Worm (Caenorhabditis elegans): ENCODE data around the gene nhr-91.
A peak's percentile ranks its signal among the peaks of the same experiment; 100 is the strongest.

Gene nhr-91

ce11 chrX:15339807-15340596, 30.8 kb downstream of the nhr-91 start, which contains the start of gene Y15E3A.5 (continued):
- peak in 1 of 2 experiments; percentile 16 for TF ChIP-seq let-607 (tag; optimal IDR thresholded peaks at IDR 0.05)
- TF ChIP-seq tbp1 (GFP tag; optimal IDR thresholded peaks at IDR 0.05), result peak; percentile 26
- TF ChIP-seq let-526 (GFP tag; IDR thresholded peaks at IDR 0.05), result no peak

ce11 chrX:15340743-15341142, 31.6 kb downstream of the nhr-91 start:
- no peak for TF ChIP-seq F33H1.4 (GFP tag; IDR thresholded peaks at IDR 0.05)
- no peak for TF ChIP-seq F57C9.4 (tag; optimal IDR thresholded peaks at IDR 0.05)
- TF ChIP-seq nhr-120 (GFP tag; IDR thresholded peaks at IDR 0.05), result no peak
- TF ChIP-seq mcd-1 (GFP tag; IDR thresholded peaks at IDR 0.05), result peak; percentile 28; the same call in 1 of the 2 replicates
- no peak for TF ChIP-seq cebp-1 (GFP tag; IDR thresholded peaks at IDR 0.05)
- peak; percentile 40 for TF ChIP-seq cebp-1 (tag; optimal IDR thresholded peaks at IDR 0.05)
- TF ChIP-seq zfh-2 (GFP tag; conservative IDR thresholded peaks at IDR 0.05), result peak; percentile 98
- no peak; the same call in 1 of the 2 replicates for TF ChIP-seq let-526 (GFP tag; IDR thresholded peaks at IDR 0.05)
- TF ChIP-seq dox-1 (GFP tag; IDR thresholded peaks at IDR 0.05), result 0 out of 2 replicates have a peak, but pooled peaks have one; percentile 28
- TF ChIP-seq lag-1 (GFP tag; IDR thresholded peaks at IDR 0.05), result no peak
- no peak for TF ChIP-seq ccch-3 (GFP tag; optimal IDR thresholded peaks at IDR 0.05)
- TF ChIP-seq ZK185.1 (tag; optimal IDR thresholded peaks at IDR 0.05; ENCODE audit: poor library complexity, severe bottlenecking), result no peak
- TF ChIP-seq F55B11.4 (tag; optimal IDR thresholded peaks at IDR 0.05; ENCODE audit: borderline replicate concordance, insufficient read depth), result no peak
- TF ChIP-seq nfya-2 (GFP tag; IDR thresholded peaks at IDR 0.05), result no peak
- 0 out of 2 replicates have a peak, but pooled peaks have one; percentile 44 for TF ChIP-seq K11D2.4 (GFP tag; IDR thresholded peaks at IDR 0.05)
- TF ChIP-seq pbrm-1 (GFP tag; IDR thresholded peaks at IDR 0.05), result no peak
- 0 out of 2 replicates have a peak, but pooled peaks have one; percentile 5 for TF ChIP-seq hmg-1.2 (GFP tag; IDR thresholded peaks at IDR 0.05)
- no peak for TF ChIP-seq nhr-179 (tag; optimal IDR thresholded peaks at IDR 0.05)
- peak; percentile 48 for TF ChIP-seq ama-1 (optimal IDR thresholded peaks at IDR 0.05)
- TF ChIP-seq ama-1 (GFP tag; optimal IDR thresholded peaks at IDR 0.05), result no peak
- TF ChIP-seq pha-4 (tag; optimal IDR thresholded peaks at IDR 0.05), result no peak
- TF ChIP-seq madf-8 (GFP tag; conservative IDR thresholded peaks at IDR 0.05), result no peak
- TF ChIP-seq snpc-3.4 (tag; optimal IDR thresholded peaks at IDR 0.05), result no peak
- TF ChIP-seq ceh-27 (GFP tag; optimal IDR thresholded peaks at IDR 0.05), result peak; percentile 29
- peak; percentile 17 for TF ChIP-seq chd-7 (tag; optimal IDR thresholded peaks at IDR 0.05)
- TF ChIP-seq ceh-58 (GFP tag; IDR thresholded peaks at IDR 0.05), result no peak
- TF ChIP-seq snpc-1.1 (tag; optimal IDR thresholded peaks at IDR 0.05; ENCODE audit: insufficient read depth), result no peak
- no peak for TF ChIP-seq ceh-91 (GFP tag; IDR thresholded peaks at IDR 0.05)
- peak; percentile 89 for TF ChIP-seq egrh-3 (GFP tag; IDR thresholded peaks at IDR 0.05)
- TF ChIP-seq attf-5 (GFP tag; optimal IDR thresholded peaks at IDR 0.05), result peak; percentile 36
- no peak for TF ChIP-seq Y95B8A.8 (GFP tag; IDR thresholded peaks at IDR 0.05)

ce11 chrX:15342092-15342491, 32.9 kb downstream of the nhr-91 start:
- TF ChIP-seq nfya-2 (GFP tag; IDR thresholded peaks at IDR 0.05), result no peak
- no peak for TF ChIP-seq attf-3 (GFP tag; conservative IDR thresholded peaks at IDR 0.05)
- TF ChIP-seq aptf-2 (GFP tag; conservative IDR thresholded peaks at IDR 0.05), result no peak
- TF ChIP-seq nfyb-1 (GFP tag; IDR thresholded peaks at IDR 0.05), result 0 out of 2 replicates have a peak, but pooled peaks have one; percentile 9
- no peak for TF ChIP-seq somi-1 (GFP tag; optimal IDR thresholded peaks at IDR 0.05)
- no peak for TF ChIP-seq lag-1 (GFP tag; IDR thresholded peaks at IDR 0.05)
- TF ChIP-seq egl-44 (GFP tag; IDR thresholded peaks at IDR 0.05), result 0 out of 2 replicates have a peak, but pooled peaks have one; percentile 50
- no peak for TF ChIP-seq attf-5 (GFP tag; optimal IDR thresholded peaks at IDR 0.05)
- TF ChIP-seq B0035.1 (tag; optimal IDR thresholded peaks at IDR 0.05), result no peak
- TF ChIP-seq hlh-12 (tag; optimal IDR thresholded peaks at IDR 0.05), result no peak
- TF ChIP-seq cebp-1 (GFP tag; IDR thresholded peaks at IDR 0.05), result no peak
- peak; percentile 42 for TF ChIP-seq cebp-1 (tag; optimal IDR thresholded peaks at IDR 0.05)
- no peak for TF ChIP-seq Y95B8A.8 (GFP tag; IDR thresholded peaks at IDR 0.05)
- TF ChIP-seq ztf-3 (GFP tag; optimal IDR thresholded peaks at IDR 0.05), result no peak
- 0 out of 2 replicates have a peak, but pooled peaks have one; percentile 58 for TF ChIP-seq B0336.3 (GFP tag; IDR thresholded peaks at IDR 0.05)
- no peak for TF ChIP-seq hlh-26 (GFP tag; conservative IDR thresholded peaks at IDR 0.05)
- TF ChIP-seq F52B5.7 (tag; optimal IDR thresholded peaks at IDR 0.05), result no peak
- no peak for TF ChIP-seq ztf-28 (GFP tag; IDR thresholded peaks at IDR 0.05)

Data from whole organism, young adult.